Worm (Caenorhabditis elegans): ENCODE data around the gene nduv-3.

The nduv-3 gene

ce11 chrIV:2640950-2641349, at the start of gene nduv-3, which contains the start of gene mdf-2 (continued):
- TF ChIP-seq gei-8 (GFP tag; optimal IDR thresholded peaks at IDR 0.05) (no peak), F37D6.2 (tag; optimal IDR thresholded peaks at IDR 0.05) (peak; percentile 43)

- TF ChIP-seq tra-1 (GFP tag; IDR thresholded peaks at IDR 0.05) = no peak
- no peak for TF ChIP-seq dmd-9 (GFP tag; IDR thresholded peaks at IDR 0.05)
- no peak for TF ChIP-seq zag-1 (tag; optimal IDR thresholded peaks at IDR 0.05)
- no peak for TF ChIP-seq aha-1 (tag)
- TF ChIP-seq T26A8.4 (GFP tag; IDR thresholded peaks at IDR 0.05) = no peak
- TF ChIP-seq skn-1 (tag; optimal IDR thresholded peaks at IDR 0.05) = no peak
- TF ChIP-seq vab-7 (GFP tag; IDR thresholded peaks at IDR 0.05) = no peak
- TF ChIP-seq daf-12 (tag; optimal IDR thresholded peaks at IDR 0.05) = no peak
- no peak for TF ChIP-seq egl-27 (tag; optimal IDR thresholded peaks at IDR 0.05)
- TF ChIP-seq ztf-7 (tag; optimal IDR thresholded peaks at IDR 0.05) = no peak
- no peak for TF ChIP-seq dpl-1 (GFP tag; optimal IDR thresholded peaks at IDR 0.05)
- TF ChIP-seq ceh-32 (tag; optimal IDR thresholded peaks at IDR 0.05; ENCODE audit: poor library complexity) = no peak
- TF ChIP-seq R02D3.7 (tag; optimal IDR thresholded peaks at IDR 0.05) = no peak
- TF ChIP-seq ceh-28 (tag; optimal IDR thresholded peaks at IDR 0.05) = no peak
- no peak for TF ChIP-seq mxl-3 (GFP tag; optimal IDR thresholded peaks at IDR 0.05)
- no peak for TF ChIP-seq nhr-237 (tag; optimal IDR thresholded peaks at IDR 0.05)
- no peak for TF ChIP-seq Y105C5A.15 (GFP tag; IDR thresholded peaks at IDR 0.05)
- no peak for TF ChIP-seq egl-43 (GFP tag; IDR thresholded peaks at IDR 0.05)
- no peak for TF ChIP-seq ces-1 (GFP tag; optimal IDR thresholded peaks at IDR 0.05)
Measured at ce11 chrIV:2597417-2597816, 43.7 kb upstream of the nduv-3 start, which contains the start of gene Y69A2AR.47. Y69A2AR.47 (plus strand) TSS chrIV:2597717.

- TF ChIP-seq lin-29 (GFP tag; IDR thresholded peaks at IDR 0.05) = peak; percentile 23; the same call in 1 of the 2 replicates
- no peak for TF ChIP-seq zag-1 (tag; optimal IDR thresholded peaks at IDR 0.05)
- TF ChIP-seq D1046.2 (GFP tag; IDR thresholded peaks at IDR 0.05) = no peak
- TF ChIP-seq nhr-77 (tag; optimal IDR thresholded peaks at IDR 0.05) = peak; percentile 78
- peak; percentile 54 for TF ChIP-seq lin-38 (GFP tag; IDR thresholded peaks at IDR 0.05)
- TF ChIP-seq nhr-76 (tag; optimal IDR thresholded peaks at IDR 0.05) = no peak
- TF ChIP-seq ztf-11 (tag; optimal IDR thresholded peaks at IDR 0.05) = no peak
- TF ChIP-seq F49E8.2 (tag; optimal IDR thresholded peaks at IDR 0.05; ENCODE audit: borderline replicate concordance) = no peak
- peak; percentile 51 for TF ChIP-seq nhr-25 (tag; optimal IDR thresholded peaks at IDR 0.05; ENCODE audit: borderline replicate concordance, insufficient read depth)
- peak; percentile 68 for TF ChIP-seq nhr-11 (tag; optimal IDR thresholded peaks at IDR 0.05)
- peak; percentile 57; the same call in 1 of the 2 replicates for TF ChIP-seq nhr-42 (GFP tag; IDR thresholded peaks at IDR 0.05)
- peak in 1 of 2 experiments; percentile 8 for TF ChIP-seq ZK546.5 (tag; optimal IDR thresholded peaks at IDR 0.05)
- TF ChIP-seq lin-1 (GFP tag; IDR thresholded peaks at IDR 0.05) = 0 out of 2 replicates have a peak, but pooled peaks have one; percentile 16
- no peak for TF ChIP-seq sdz-12 (GFP tag; optimal IDR thresholded peaks at IDR 0.05)
- TF ChIP-seq lsy-2 (tag; optimal IDR thresholded peaks at IDR 0.05) = peak; percentile 58 to 88
- no peak for TF ChIP-seq dmd-8 (GFP tag; IDR thresholded peaks at IDR 0.05)
- TF ChIP-seq lin-15B (tag; optimal IDR thresholded peaks at IDR 0.05) = no peak
- TF ChIP-seq mep-1 (tag; optimal IDR thresholded peaks at IDR 0.05) = peak; percentile 85
- TF ChIP-seq hlh-11 (tag; optimal IDR thresholded peaks at IDR 0.05) = peak; percentile 93
- TF ChIP-seq php-3 (GFP tag; IDR thresholded peaks at IDR 0.05) = 0 out of 2 replicates have a peak, but pooled peaks have one; percentile 7
- TF ChIP-seq attf-4 (tag; optimal IDR thresholded peaks at IDR 0.05) = no peak
- TF ChIP-seq pha-4 (GFP tag; IDR thresholded peaks at IDR 0.05) = no peak
- TF ChIP-seq pha-4 (tag; optimal IDR thresholded peaks at IDR 0.05) = peak; percentile 76
- TF ChIP-seq nhr-41 (GFP tag; IDR thresholded peaks at IDR 0.05) = no peak
- TF ChIP-seq snpc-1.2 (GFP tag; IDR thresholded peaks at IDR 0.05) = no peak
- no peak for TF ChIP-seq zip-2 (tag; optimal IDR thresholded peaks at IDR 0.05)
- TF ChIP-seq lin-39 (tag; optimal IDR thresholded peaks at IDR 0.05) = no peak
- no peak for TF ChIP-seq tra-1 (GFP tag; IDR thresholded peaks at IDR 0.05)
- no peak for TF ChIP-seq ceh-82 (tag; optimal IDR thresholded peaks at IDR 0.05)
- TF ChIP-seq ama-1 (optimal IDR thresholded peaks at IDR 0.05) = peak; percentile 80
- TF ChIP-seq zfp-2 (tag; optimal IDR thresholded peaks at IDR 0.05) = no peak
- TF ChIP-seq T26A8.4 (GFP tag; IDR thresholded peaks at IDR 0.05) = peak; percentile 63
- TF ChIP-seq pqm-1 (tag; optimal IDR thresholded peaks at IDR 0.05) = peak; percentile 35
- no peak for TF ChIP-seq gei-8 (GFP tag; optimal IDR thresholded peaks at IDR 0.05)
Measured at ce11 chrIV:2599634-2600033, 41.5 kb upstream of the nduv-3 start.

Measured in whole organism, L4 larva.